Worm (Caenorhabditis elegans) whole organism, mixed stage, embryonic: Measurements from ENCODE around the gene Y57E12AL.2.

Experiments used
- M03D4.4 ChIP-seq: sonication (generic microtip); optimal IDR thresholded peaks from 2 replicates; lab custom pipeline; 2017; ENCODE audit warnings: mild to moderate bottlenecking, missing genetic modification characterization, missing compliant biosample characterization
- bed-3 ChIP-seq: fragments of 200-800 bp; sonication (Bioruptor generic); optimal IDR thresholded peaks from 3 replicates; lab custom pipeline; 2018; ENCODE audit warnings: mild to moderate bottlenecking, missing genetic modification characterization, moderate library complexity, missing compliant biosample characterization
- blmp-1 ChIP-seq: fragments of 150-350 bp; optimal IDR thresholded peaks from 2 replicates; lab custom pipeline; 2014; ENCODE audit warnings: missing biosample characterization, missing genetic modification characterization
- ceh-39 ChIP-seq: fragments of 150-350 bp; optimal IDR thresholded peaks from 2 replicates; lab custom pipeline; 2014; ENCODE audit warnings: missing biosample characterization, missing genetic modification characterization
- ceh-43 ChIP-seq: fragments of 200-800 bp; sonication (Bioruptor generic); optimal IDR thresholded peaks from 2 replicates; lab custom pipeline; 2018; ENCODE audit warnings: mild to moderate bottlenecking, missing genetic modification characterization, moderate library complexity, missing compliant biosample characterization
- ceh-83 ChIP-seq: fragments of 200-800 bp; sonication (Bioruptor generic); optimal IDR thresholded peaks from 2 replicates; lab custom pipeline; 2018; ENCODE audit warnings: mild to moderate bottlenecking, missing genetic modification characterization, missing compliant biosample characterization
- ces-1 ChIP-seq: fragments of 150-350 bp; optimal IDR thresholded peaks from 2 replicates; lab custom pipeline; 2014; ENCODE audit warnings: missing biosample characterization, missing genetic modification reagents, missing genetic modification characterization
- cnd-1 ChIP-seq: fragments of 200-800 bp; sonication (Bioruptor generic); optimal IDR thresholded peaks from 2 replicates; lab custom pipeline; 2018; ENCODE audit warnings: mild to moderate bottlenecking, missing genetic modification characterization, missing compliant biosample characterization
- drap-1 ChIP-seq: fragments of 200-800 bp; sonication (Bioruptor generic); optimal IDR thresholded peaks from 3 replicates; lab custom pipeline; 2018; ENCODE audit warnings: mild to moderate bottlenecking, missing genetic modification characterization, missing compliant biosample characterization
- elt-1 ChIP-seq: sonication (generic microtip); optimal IDR thresholded peaks from 2 replicates; lab custom pipeline; 2017; ENCODE audit warnings: missing genetic modification characterization, mild to moderate bottlenecking, missing compliant biosample characterization, antibody characterized with exemption, moderate library complexity, borderline replicate concordance; ENCODE audit not compliant: insufficient read depth
- elt-3 ChIP-seq: fragments of 150-350 bp; optimal IDR thresholded peaks from 2 replicates; lab custom pipeline; 2014; ENCODE audit warnings: missing biosample characterization, missing genetic modification characterization
- flh-1 ChIP-seq: fragments of 200-800 bp; sonication (Bioruptor generic); optimal IDR thresholded peaks from 2 replicates; lab custom pipeline; 2018; ENCODE audit warnings: mild to moderate bottlenecking, missing genetic modification characterization, moderate library complexity, missing compliant biosample characterization
- ham-2 ChIP-seq: fragments of 200-800 bp; sonication (Bioruptor generic); optimal IDR thresholded peaks from 2 replicates; lab custom pipeline; 2018; ENCODE audit warnings: mild to moderate bottlenecking, missing genetic modification characterization, missing compliant biosample characterization
- hlh-1 ChIP-seq: fragments of 150-350 bp; optimal IDR thresholded peaks from 2 replicates; lab custom pipeline; 2014; ENCODE audit warnings: missing biosample characterization, missing genetic modification reagents, missing genetic modification characterization
- lin-13 ChIP-seq: fragments of 150-350 bp; optimal IDR thresholded peaks from 2 replicates; lab custom pipeline; 2014; ENCODE audit warnings: missing biosample characterization, missing genetic modification characterization
- lin-32 ChIP-seq: fragments of 200-800 bp; sonication (Bioruptor generic); optimal IDR thresholded peaks from 2 replicates; lab custom pipeline; 2018; ENCODE audit warnings: mild to moderate bottlenecking, missing genetic modification characterization, missing compliant biosample characterization
- mab-5 ChIP-seq: fragments of 150-350 bp; optimal IDR thresholded peaks from 2 replicates; lab custom pipeline; 2014; ENCODE audit warnings: missing biosample characterization, missing genetic modification characterization
- mep-1 ChIP-seq: fragments of 150-350 bp; optimal IDR thresholded peaks from 2 replicates; lab custom pipeline; 2017; ENCODE audit warnings: missing biosample characterization, missing genetic modification reagents, missing genetic modification characterization, inconsistent platforms
- nhr-12 ChIP-seq: fragments of 150-350 bp; optimal IDR thresholded peaks from 2 replicates; lab custom pipeline; 2014; ENCODE audit warnings: missing biosample characterization, missing genetic modification characterization
- nhr-2 ChIP-seq: fragments of 150-350 bp; optimal IDR thresholded peaks from 2 replicates; lab custom pipeline; 2014; ENCODE audit warnings: missing biosample characterization, missing genetic modification characterization
- nhr-237 ChIP-seq: fragments of 150-350 bp; optimal IDR thresholded peaks from 2 replicates; lab custom pipeline; 2014; ENCODE audit warnings: missing biosample characterization, missing genetic modification characterization
- nhr-28 ChIP-seq: fragments of 150-350 bp; optimal IDR thresholded peaks from 2 replicates; lab custom pipeline; 2014; ENCODE audit warnings: missing biosample characterization, missing genetic modification characterization
- nhr-76 ChIP-seq: sonication (generic microtip); optimal IDR thresholded peaks from 2 replicates; lab custom pipeline; 2017; ENCODE audit warnings: missing biosample characterization, missing genetic modification characterization
- pha-4 ChIP-seq: fragments of 150-350 bp; optimal IDR thresholded peaks from 2 replicates; lab custom pipeline; 2018; ENCODE audit warnings: missing biosample characterization, missing genetic modification reagents, missing genetic modification characterization
- sem-2 ChIP-seq: fragments of 200-800 bp; sonication (Bioruptor generic); optimal IDR thresholded peaks from 2 replicates; lab custom pipeline; 2018; ENCODE audit warnings: mild to moderate bottlenecking, missing genetic modification characterization, missing compliant biosample characterization
- snpc-4 ChIP-seq: fragments of 150-350 bp; optimal IDR thresholded peaks from 2 replicates; lab custom pipeline; 2014; ENCODE audit warnings: missing biosample characterization, missing genetic modification characterization
- sptf-1 ChIP-seq: sonication (generic microtip); optimal IDR thresholded peaks from 2 replicates; lab custom pipeline; 2017; ENCODE audit warnings: mild to moderate bottlenecking, missing genetic modification characterization, moderate library complexity, missing compliant biosample characterization
- tbx-8 ChIP-seq: fragments of 200-800 bp; sonication (Bioruptor generic); optimal IDR thresholded peaks from 2 replicates; lab custom pipeline; 2018; ENCODE audit warnings: mild to moderate bottlenecking, missing genetic modification characterization, moderate library complexity, missing compliant biosample characterization
- unc-120 ChIP-seq: sonication (generic microtip); optimal IDR thresholded peaks from 2 replicates; lab custom pipeline; 2017; ENCODE audit warnings: missing genetic modification characterization, missing compliant biosample characterization; ENCODE audit not compliant: poor library complexity, severe bottlenecking
- unc-39 ChIP-seq: fragments of 150-350 bp; optimal IDR thresholded peaks from 2 replicates; lab custom pipeline; 2014; ENCODE audit warnings: missing biosample characterization, missing genetic modification characterization
- unc-62 ChIP-seq: fragments of 150-350 bp; optimal IDR thresholded peaks from 2 replicates; lab custom pipeline; 2014; ENCODE audit warnings: missing biosample characterization, missing genetic modification reagents, missing genetic modification characterization
- zip-8 ChIP-seq: fragments of 150-350 bp; optimal IDR thresholded peaks from 2 replicates; lab custom pipeline; 2014; ENCODE audit warnings: missing biosample characterization, missing genetic modification characterization
- ztf-11 ChIP-seq: fragments of 150-350 bp; optimal IDR thresholded peaks from 2 replicates; lab custom pipeline; 2014; ENCODE audit warnings: missing biosample characterization, missing genetic modification characterization

Y57E12AL.2 gene

DNA sequence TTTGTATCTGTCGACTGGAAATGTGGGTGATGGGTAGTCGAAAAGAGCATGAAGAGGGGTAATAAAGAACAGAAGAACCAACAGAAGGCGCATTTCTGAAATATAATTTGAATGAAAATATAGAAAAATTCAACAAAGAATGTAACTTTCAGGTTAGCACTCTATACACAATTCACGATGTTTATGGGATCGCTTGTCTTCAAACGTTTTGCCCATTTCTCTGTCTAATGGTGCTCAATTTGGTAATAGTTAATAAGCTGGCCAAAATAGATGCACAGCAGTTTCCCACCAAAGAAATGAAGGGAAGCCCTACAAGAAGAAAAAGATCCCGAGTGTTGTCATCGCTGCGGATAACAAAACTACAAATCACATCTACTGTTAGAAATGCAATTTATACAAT, 10.4 kb upstream of the Y57E12AL.2 start, which contains the start of gene F20A1.8:
TSS of gene F20A1.8 (minus strand) at position 101 of the 400 bp plus-strand sequence.
- TF ChIP-seq pha-4: no peak
- no peak for TF ChIP-seq lin-32 (GFP tag; lab: Kevin White, UChicago)
- no peak for TF ChIP-seq blmp-1 (tag; lab: Kevin White, UChicago)
- TF ChIP-seq ham-2 (GFP tag; lab: Kevin White, UChicago): no peak
- TF ChIP-seq mep-1 (tag; lab: Kevin White, UChicago): no peak
- no peak for TF ChIP-seq nhr-76 (tag; lab: Kevin White, UChicago)
- no peak for TF ChIP-seq hlh-1 (tag; lab: Kevin White, UChicago)
- no peak for TF ChIP-seq nhr-28 (tag; lab: Kevin White, UChicago)
- TF ChIP-seq drap-1 (GFP tag; lab: Kevin White, UChicago): no peak
- TF ChIP-seq nhr-237 (tag; lab: Kevin White, UChicago): no peak
- no peak for TF ChIP-seq sptf-1
- TF ChIP-seq ztf-11 (tag; lab: Kevin White, UChicago): no peak
- no peak for TF ChIP-seq unc-120 (tag; lab: Kevin White, UChicago)
- TF ChIP-seq unc-39 (tag; lab: Kevin White, UChicago): no peak
- TF ChIP-seq ceh-83: no peak
- no peak for TF ChIP-seq bed-3 (GFP tag; lab: Kevin White, UChicago)

DNA sequence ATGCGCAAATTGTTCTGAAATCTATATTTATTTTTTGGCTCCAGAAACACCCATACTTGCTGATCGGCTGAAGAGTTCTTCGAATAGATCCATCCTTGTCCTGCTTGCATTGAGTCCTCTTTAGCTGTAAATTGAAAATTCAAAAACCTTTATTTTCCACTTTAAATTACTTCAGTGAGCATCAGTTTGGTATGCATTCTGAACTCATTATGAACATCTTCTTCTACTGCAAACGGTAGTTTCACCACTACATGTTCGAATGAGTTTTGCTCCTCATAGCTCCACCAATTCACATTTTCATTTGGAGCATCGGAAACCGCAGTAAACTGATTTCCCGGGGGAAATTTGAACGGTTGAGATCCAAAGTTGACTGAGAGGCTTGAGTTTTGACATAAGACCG, 7.7 kb upstream of the Y57E12AL.2 start:
- TF ChIP-seq M03D4.4: no peak
- no peak for TF ChIP-seq ztf-11 (tag; lab: Kevin White, UChicago)
- no peak for TF ChIP-seq flh-1 (GFP tag; lab: Kevin White, UChicago)
- TF ChIP-seq nhr-237 (tag; lab: Kevin White, UChicago): no peak
- no peak for TF ChIP-seq nhr-76 (tag; lab: Kevin White, UChicago)
- TF ChIP-seq sem-2 (GFP tag; lab: Kevin White, UChicago): no peak
- no peak for TF ChIP-seq sptf-1
- TF ChIP-seq hlh-1 (tag; lab: Kevin White, UChicago): no peak
- TF ChIP-seq lin-32 (GFP tag; lab: Kevin White, UChicago): no peak
- TF ChIP-seq ham-2 (GFP tag; lab: Kevin White, UChicago): no peak

DNA sequence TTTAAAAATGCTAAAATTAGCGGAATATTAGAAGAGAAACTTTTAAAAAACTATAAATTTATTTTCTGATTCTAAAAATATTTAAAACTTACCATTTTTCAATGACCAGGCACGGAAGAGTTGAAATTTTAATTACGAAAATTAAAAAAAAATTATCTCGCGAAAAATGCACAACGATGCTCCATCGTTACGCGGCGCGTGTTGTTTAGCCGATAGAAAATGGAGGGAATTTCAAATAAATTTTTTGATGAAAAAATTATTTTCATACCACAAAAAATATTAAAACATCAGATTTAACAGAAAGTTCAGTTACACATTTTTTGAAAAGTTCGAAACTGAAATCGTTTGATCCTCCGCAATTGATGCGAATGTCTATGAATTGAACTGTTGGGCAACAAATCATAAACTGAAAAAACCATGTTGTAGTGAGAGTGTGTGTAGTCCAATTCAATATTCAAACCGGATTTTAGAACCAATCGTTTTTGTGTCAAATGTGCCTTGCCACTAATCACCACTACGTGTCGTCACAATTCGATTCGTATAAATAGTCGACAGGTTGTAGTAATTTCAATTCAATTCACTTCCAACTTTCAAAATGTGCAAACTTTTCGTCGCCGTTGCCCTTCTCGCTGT, 6.6 kb upstream of the Y57E12AL.2 start, which contains the start of the genes tofu-2 and spig-1:
TSS of gene tofu-2 (minus strand) at position 116 of the 633 bp plus-strand sequence.
TSS of gene spig-1 (plus strand) at position 583 of the 633 bp plus-strand sequence.
- no peak for TF ChIP-seq nhr-2
- TF ChIP-seq ceh-39 (tag; lab: Kevin White, UChicago): no peak
- no peak for TF ChIP-seq sem-2 (GFP tag; lab: Kevin White, UChicago)
- TF ChIP-seq lin-13: no peak
- no peak for TF ChIP-seq snpc-4 (tag; lab: Kevin White, UChicago)
- TF ChIP-seq unc-39 (tag; lab: Kevin White, UChicago): no peak
- TF ChIP-seq ces-1 (GFP tag; lab: Kevin White, UChicago): no peak
- no peak for TF ChIP-seq tbx-8 (GFP tag; lab: Kevin White, UChicago)
- no peak for TF ChIP-seq lin-32 (GFP tag; lab: Kevin White, UChicago)
- no peak for TF ChIP-seq nhr-76 (tag; lab: Kevin White, UChicago)

DNA sequence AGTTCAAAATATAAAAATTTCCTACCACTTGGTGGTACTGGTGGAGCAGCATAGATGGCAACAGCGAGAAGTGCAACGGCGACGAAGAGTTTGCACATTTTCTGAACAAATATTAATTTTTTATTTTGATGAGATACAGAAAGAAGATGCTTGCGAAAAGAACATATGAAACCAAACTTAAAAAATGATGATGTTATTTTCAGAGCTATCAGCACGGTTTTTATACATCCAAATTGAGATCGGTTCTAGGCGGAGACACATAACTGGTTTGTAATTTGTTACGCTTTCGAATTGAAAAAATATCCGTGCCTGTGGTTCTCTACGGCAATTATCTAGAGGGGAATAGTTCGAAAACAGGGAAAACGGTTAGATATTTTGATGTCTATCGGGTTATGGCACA, 4.8 kb upstream of the Y57E12AL.2 start, which contains the start of gene txt-17:
TSS of gene txt-17 (minus strand) at position 101 of the 400 bp plus-strand sequence.
- no peak for TF ChIP-seq snpc-4 (tag; lab: Kevin White, UChicago)
- no peak for TF ChIP-seq nhr-12 (tag; lab: Kevin White, UChicago)
- no peak for TF ChIP-seq nhr-237 (tag; lab: Kevin White, UChicago)
- no peak for TF ChIP-seq ztf-11 (tag; lab: Kevin White, UChicago)
- no peak for TF ChIP-seq M03D4.4
- no peak for TF ChIP-seq flh-1 (GFP tag; lab: Kevin White, UChicago)
- TF ChIP-seq pha-4: no peak
- TF ChIP-seq ham-2 (GFP tag; lab: Kevin White, UChicago): no peak
- TF ChIP-seq sptf-1: no peak
- no peak for TF ChIP-seq ceh-43
- no peak for TF ChIP-seq unc-62 (GFP tag; lab: Kevin White, UChicago)
- no peak for TF ChIP-seq sem-2 (GFP tag; lab: Kevin White, UChicago)
- no peak for TF ChIP-seq zip-8 (tag; lab: Kevin White, UChicago)
- no peak for TF ChIP-seq nhr-76 (tag; lab: Kevin White, UChicago)
- TF ChIP-seq hlh-1 (tag; lab: Kevin White, UChicago): no peak
- TF ChIP-seq lin-13: no peak
- no peak for TF ChIP-seq ceh-39 (tag; lab: Kevin White, UChicago)
- TF ChIP-seq tbx-8 (GFP tag; lab: Kevin White, UChicago): no peak

DNA sequence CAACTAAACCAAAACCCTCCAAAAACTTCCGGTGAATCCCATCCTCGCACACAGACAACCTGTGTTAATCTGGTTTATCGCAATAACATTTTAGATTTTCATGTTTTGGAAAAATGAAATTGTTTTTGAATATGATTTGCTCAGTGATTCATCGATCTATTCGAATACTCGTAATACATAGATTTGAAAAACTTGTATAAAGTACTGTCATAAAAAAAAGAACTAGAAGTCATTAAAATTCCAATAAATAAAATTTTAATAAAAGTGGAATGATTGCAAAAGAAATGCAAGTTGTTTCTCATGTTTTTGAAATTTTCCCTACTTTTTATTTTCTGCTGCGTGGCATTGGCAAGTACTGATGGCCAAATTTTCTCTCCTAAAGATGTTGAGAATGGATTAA, 3.3 kb upstream of the Y57E12AL.2 start, which contains the start of gene spig-8:
TSS of gene spig-8 (plus strand) at position 301 of the 400 bp plus-strand sequence.
- TF ChIP-seq snpc-4 (tag; lab: Kevin White, UChicago): no peak
- no peak for TF ChIP-seq sem-2 (GFP tag; lab: Kevin White, UChicago)
- no peak for TF ChIP-seq ham-2 (GFP tag; lab: Kevin White, UChicago)
- TF ChIP-seq flh-1 (GFP tag; lab: Kevin White, UChicago): no peak
- no peak for TF ChIP-seq unc-39 (tag; lab: Kevin White, UChicago)
- TF ChIP-seq cnd-1 (tag; lab: Kevin White, UChicago): no peak
- no peak for TF ChIP-seq pha-4
- no peak for TF ChIP-seq elt-1
- no peak for TF ChIP-seq ztf-11 (tag; lab: Kevin White, UChicago)
- no peak for TF ChIP-seq sptf-1
- no peak for TF ChIP-seq nhr-76 (tag; lab: Kevin White, UChicago)
- TF ChIP-seq ceh-39 (tag; lab: Kevin White, UChicago): no peak
- TF ChIP-seq ces-1 (GFP tag; lab: Kevin White, UChicago): no peak
- TF ChIP-seq nhr-12 (tag; lab: Kevin White, UChicago): no peak
- no peak for TF ChIP-seq M03D4.4
- TF ChIP-seq mab-5 (tag; lab: Kevin White, UChicago): no peak
- TF ChIP-seq elt-3: no peak
- no peak for TF ChIP-seq lin-13
